Fruit fly (Drosophila melanogaster): ENCODE results near the gene Cdlc2.

- TF ChIP-seq psq (optimal IDR thresholded peaks at IDR 0.05) (no peak), insv (optimal IDR thresholded peaks at IDR 0.05) (no peak), ttk (optimal IDR thresholded peaks at IDR 0.05) (no peak)
These were observed 2.2 kb upstream of the Cdlc2 start, which contains the start of gene CG33923 for dm6 chr2L:1341995-1342394.

All from Kc167 (cell line).